Fruit fly (Drosophila melanogaster): ENCODE data around the gene CG14132.

dm6 chr3L:11691203-11691797 is 23.8 kb downstream of the CG14132 start, which contains the start of the genes Pldn and CG14135:
- no peak for TF ChIP-seq fd96Ca (GFP tag; IDR thresholded peaks at IDR 0.05)
- TF ChIP-seq EcR (GFP tag; optimal IDR thresholded peaks at IDR 0.05) = no peak
- no peak for TF ChIP-seq rn (GFP tag; IDR thresholded peaks at IDR 0.05)
- no peak for TF ChIP-seq Snoo (tag; optimal IDR thresholded peaks at IDR 0.05)
- no peak for TF ChIP-seq Pif1B (GFP tag; optimal IDR thresholded peaks at IDR 0.05)
- no peak for TF ChIP-seq CG14655 (GFP tag; optimal IDR thresholded peaks at IDR 0.05)
- TF ChIP-seq CG8159 (tag; optimal IDR thresholded peaks at IDR 0.05) = no peak
- TF ChIP-seq CG8301 (tag; optimal IDR thresholded peaks at IDR 0.05) = no peak
